Worm (Caenorhabditis elegans): ENCODE results near the gene F02A9.1.

The F02A9.1 gene

DNA sequence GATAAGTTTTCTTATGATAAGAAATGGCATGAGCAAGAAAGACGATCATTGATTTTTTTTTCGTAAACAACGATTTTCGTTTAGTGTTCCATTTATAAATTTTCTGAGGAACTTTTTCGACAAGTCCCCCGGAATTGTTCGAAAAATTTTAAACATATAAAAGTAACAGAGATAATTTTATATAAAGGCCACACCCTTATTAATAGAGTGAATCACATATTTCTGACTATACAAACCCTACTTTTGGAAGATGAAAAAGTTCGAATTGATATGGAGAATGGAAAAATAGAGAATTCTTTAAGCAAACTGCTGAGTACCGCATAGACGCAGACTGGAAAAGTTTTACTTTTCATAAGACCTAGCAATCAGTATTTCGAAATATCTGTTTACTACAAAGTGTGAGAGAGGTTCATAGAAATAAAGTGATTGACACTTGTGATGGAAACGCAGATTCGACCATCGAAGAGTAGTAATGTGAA lies 26.4 kb downstream of the F02A9.1 start (continued):
- TF ChIP-seq attf-5 (GFP tag; optimal IDR thresholded peaks at IDR 0.05) (peak; percentile 89), bed-1 (GFP tag; IDR thresholded peaks at IDR 0.05) (no peak), lin-35 (GFP tag; optimal IDR thresholded peaks at IDR 0.05) (peak in 1 of 3 experiments; percentile 15), Y95B8A.8 (GFP tag; IDR thresholded peaks at IDR 0.05) (peak; percentile 59), hsf-1 (GFP tag; IDR thresholded peaks at IDR 0.05) (peak; percentile 79), F22D6.2 (tag; optimal IDR thresholded peaks at IDR 0.05) (no peak), cebp-2 (GFP tag; IDR thresholded peaks at IDR 0.05) (no peak), ceh-27 (GFP tag; optimal IDR thresholded peaks at IDR 0.05) (peak; percentile 76), F39B2.1 (GFP tag; IDR thresholded peaks at IDR 0.05) (no peak), mcd-1 (GFP tag; IDR thresholded peaks at IDR 0.05) (peak; percentile 40; the same call in 1 of the 2 replicates), F10E7.11 (tag; optimal IDR thresholded peaks at IDR 0.05) (peak; percentile 85), nhr-179 (tag; optimal IDR thresholded peaks at IDR 0.05) (no peak), K12H6.12 (tag; optimal IDR thresholded peaks at IDR 0.05) (peak; percentile 63), K11D2.4 (GFP tag; IDR thresholded peaks at IDR 0.05) (peak; percentile 49), Y67H2A.10 (GFP tag; conservative IDR thresholded peaks at IDR 0.05) (no peak), pha-4 (tag; optimal IDR thresholded peaks at IDR 0.05) (peak; percentile 6), nfya-2 (GFP tag; IDR thresholded peaks at IDR 0.05) (no peak), F52B5.7 (tag; optimal IDR thresholded peaks at IDR 0.05) (no peak), nhr-90 (tag; optimal IDR thresholded peaks at IDR 0.05) (peak; percentile 24), T26A5.8 (tag; optimal IDR thresholded peaks at IDR 0.05) (peak; percentile 3), efl-1 (GFP tag; optimal IDR thresholded peaks at IDR 0.05) (no peak), egl-18 (GFP tag; IDR thresholded peaks at IDR 0.05) (no peak), gei-17 (GFP tag; optimal IDR thresholded peaks at IDR 0.05) (peak; percentile 48), tbx-9 (tag; optimal IDR thresholded peaks at IDR 0.05; ENCODE audit: borderline replicate concordance) (peak; percentile 3), ztf-25 (GFP tag; IDR thresholded peaks at IDR 0.05) (no peak), xnd-1 (tag; optimal IDR thresholded peaks at IDR 0.05) (no peak), egrh-3 (GFP tag; IDR thresholded peaks at IDR 0.05) (no peak), lin-54 (GFP tag; optimal IDR thresholded peaks at IDR 0.05) (peak; percentile 56), hrde-1 (tag; optimal IDR thresholded peaks at IDR 0.05; ENCODE audit: borderline replicate concordance) (no peak), lir-1 (GFP tag; conservative IDR thresholded peaks at IDR 0.05) (peak; percentile 44), D2030.7 (GFP tag; IDR thresholded peaks at IDR 0.05) (no peak), cebp-1 (GFP tag; IDR thresholded peaks at IDR 0.05) (peak; percentile 98), cebp-1 (tag; optimal IDR thresholded peaks at IDR 0.05) (peak; percentile 98), repo-1 (tag; optimal IDR thresholded peaks at IDR 0.05) (peak; percentile 80), aptf-2 (GFP tag; conservative IDR thresholded peaks at IDR 0.05) (no peak), ceh-58 (GFP tag; IDR thresholded peaks at IDR 0.05) (no peak), hmg-20 (GFP tag; IDR thresholded peaks at IDR 0.05) (no peak), ceh-91 (GFP tag; IDR thresholded peaks at IDR 0.05) (no peak), nhr-80 (tag; optimal IDR thresholded peaks at IDR 0.05) (peak; percentile 84), F49E8.2 (tag; optimal IDR thresholded peaks at IDR 0.05; ENCODE audit: insufficient read depth) (no peak), F23B12.7 (tag; optimal IDR thresholded peaks at IDR 0.05; ENCODE audit: insufficient read depth) (peak; percentile 89), athp-1 (tag; optimal IDR thresholded peaks at IDR 0.05) (no peak), F37B4.10 (GFP tag; IDR thresholded peaks at IDR 0.05) (no peak), rcor-1 (GFP tag; IDR thresholded peaks at IDR 0.05) (0 out of 2 replicates have a peak, but pooled peaks have one; percentile 34), ekl-4 (GFP tag; IDR thresholded peaks at IDR 0.05) (peak; percentile 59; the same call in 1 of the 2 replicates), bed-2 (GFP tag; IDR thresholded peaks at IDR 0.05) (no peak), T07F8.4 (tag; optimal IDR thresholded peaks at IDR 0.05) (no peak), B0261.1 (tag; optimal IDR thresholded peaks at IDR 0.05) (peak; percentile 33), rec-8 (tag; optimal IDR thresholded peaks at IDR 0.05) (no peak)
